Worm (Caenorhabditis elegans): ENCODE results near the gene R10E11.9.

Gene R10E11.9

ce11 chrIII:9804997-9805610 is 11.7 kb upstream of the R10E11.9 start, which contains the start of gene riok-3 (continued):
- TF ChIP-seq snpc-1.3 (tag; optimal IDR thresholded peaks at IDR 0.05; ENCODE audit: insufficient read depth) (no peak), repo-1 (tag; optimal IDR thresholded peaks at IDR 0.05) (peak; percentile 77), lin-35 (GFP tag; optimal IDR thresholded peaks at IDR 0.05) (no peak), F23B12.7 (tag; optimal IDR thresholded peaks at IDR 0.05; ENCODE audit: insufficient read depth) (peak; percentile 21), ztf-18 (tag; optimal IDR thresholded peaks at IDR 0.05) (no peak), lin-26 (GFP tag; IDR thresholded peaks at IDR 0.05) (0 out of 2 replicates have a peak, but pooled peaks have one; percentile 25), atf-7 (tag; optimal IDR thresholded peaks at IDR 0.05) (no peak), pbrm-1 (GFP tag; IDR thresholded peaks at IDR 0.05) (peak; percentile 49; the same call in 1 of the 2 replicates), F57C9.4 (tag; optimal IDR thresholded peaks at IDR 0.05) (peak; percentile 41), athp-1 (tag; optimal IDR thresholded peaks at IDR 0.05) (no peak), tbp1 (GFP tag; optimal IDR thresholded peaks at IDR 0.05) (peak; percentile 15), cebp-1 (GFP tag; IDR thresholded peaks at IDR 0.05) (peak; percentile 74; the same call in 1 of the 2 replicates), cebp-1 (tag; optimal IDR thresholded peaks at IDR 0.05) (peak; percentile 94), attf-5 (GFP tag; optimal IDR thresholded peaks at IDR 0.05) (no peak), zim-3 (tag; optimal IDR thresholded peaks at IDR 0.05) (peak; percentile 67), F57A8.1 (GFP tag; optimal IDR thresholded peaks at IDR 0.05) (no peak), B0019.2 (GFP tag; conservative IDR thresholded peaks at IDR 0.05) (no peak), lsl-1 (GFP tag; optimal IDR thresholded peaks at IDR 0.05) (no peak), ztf-22 (GFP tag; optimal IDR thresholded peaks at IDR 0.05) (no peak), die-1 (tag; optimal IDR thresholded peaks at IDR 0.05) (no peak), tbx-9 (tag; optimal IDR thresholded peaks at IDR 0.05; ENCODE audit: borderline replicate concordance) (no peak), somi-1 (GFP tag; optimal IDR thresholded peaks at IDR 0.05) (peak; percentile 44), ztf-26 (tag; optimal IDR thresholded peaks at IDR 0.05) (peak; percentile 36), mcd-1 (GFP tag; IDR thresholded peaks at IDR 0.05) (peak; percentile 33; the same call in 1 of the 2 replicates), B0035.1 (tag; optimal IDR thresholded peaks at IDR 0.05) (no peak), F37B4.10 (GFP tag; IDR thresholded peaks at IDR 0.05) (no peak), attf-3 (GFP tag; conservative IDR thresholded peaks at IDR 0.05) (0 out of 2 replicates have a peak, but pooled peaks have one; percentile 7), lin-40 (tag; optimal IDR thresholded peaks at IDR 0.05) (peak; percentile 11), bed-1 (GFP tag; IDR thresholded peaks at IDR 0.05) (no peak), Y79H2A.3 (GFP tag; conservative IDR thresholded peaks at IDR 0.05) (0 out of 2 replicates have a peak, but pooled peaks have one; percentile 68), nhr-80 (tag; optimal IDR thresholded peaks at IDR 0.05) (no peak), Y53G8AR.9 (GFP tag; conservative IDR thresholded peaks at IDR 0.05) (peak; percentile 75), snpc-1.1 (tag; optimal IDR thresholded peaks at IDR 0.05; ENCODE audit: insufficient read depth) (no peak)

- TF ChIP-seq ztf-22 (GFP tag; optimal IDR thresholded peaks at IDR 0.05) = no peak
- TF ChIP-seq him-1 (tag; optimal IDR thresholded peaks at IDR 0.05) = peak; percentile 73
- no peak for TF ChIP-seq somi-1 (GFP tag; optimal IDR thresholded peaks at IDR 0.05)
- TF ChIP-seq ama-1 (optimal IDR thresholded peaks at IDR 0.05) = no peak
- no peak for TF ChIP-seq ama-1 (GFP tag; optimal IDR thresholded peaks at IDR 0.05)
- TF ChIP-seq let-607 (tag; optimal IDR thresholded peaks at IDR 0.05) = no peak
- no peak for TF ChIP-seq sptf-2 (GFP tag; optimal IDR thresholded peaks at IDR 0.05)
- no peak for TF ChIP-seq F22D6.2 (tag; optimal IDR thresholded peaks at IDR 0.05)
- TF ChIP-seq F57C9.4 (tag; optimal IDR thresholded peaks at IDR 0.05) = no peak
- TF ChIP-seq zfh-2 (GFP tag; conservative IDR thresholded peaks at IDR 0.05) = no peak
- TF ChIP-seq madf-6 (GFP tag; IDR thresholded peaks at IDR 0.05) = no peak; the same call in 1 of the 2 replicates
- peak; percentile 9 for TF ChIP-seq F49E8.2 (tag; optimal IDR thresholded peaks at IDR 0.05; ENCODE audit: insufficient read depth)
- no peak for TF ChIP-seq ceh-100 (GFP tag; IDR thresholded peaks at IDR 0.05)
- no peak for TF ChIP-seq snpc-1.3 (tag; optimal IDR thresholded peaks at IDR 0.05; ENCODE audit: insufficient read depth)
- TF ChIP-seq ztf-6 (GFP tag; IDR thresholded peaks at IDR 0.05) = no peak
- no peak for TF ChIP-seq dpff-1 (tag; optimal IDR thresholded peaks at IDR 0.05)
- TF ChIP-seq Y95B8A.8 (GFP tag; IDR thresholded peaks at IDR 0.05) = 0 out of 2 replicates have a peak, but pooled peaks have one; percentile 67
- TF ChIP-seq Y53F4B.3 (GFP tag; IDR thresholded peaks at IDR 0.05) = no peak
- TF ChIP-seq B0035.1 (tag; optimal IDR thresholded peaks at IDR 0.05) = no peak
- no peak for TF ChIP-seq F57A8.1 (GFP tag; optimal IDR thresholded peaks at IDR 0.05)
Measured at ce11 chrIII:9802045-9802444, 8.6 kb upstream of the R10E11.9 start.
